Worm (Caenorhabditis elegans): ENCODE results near the gene pitp-1.

DNA sequence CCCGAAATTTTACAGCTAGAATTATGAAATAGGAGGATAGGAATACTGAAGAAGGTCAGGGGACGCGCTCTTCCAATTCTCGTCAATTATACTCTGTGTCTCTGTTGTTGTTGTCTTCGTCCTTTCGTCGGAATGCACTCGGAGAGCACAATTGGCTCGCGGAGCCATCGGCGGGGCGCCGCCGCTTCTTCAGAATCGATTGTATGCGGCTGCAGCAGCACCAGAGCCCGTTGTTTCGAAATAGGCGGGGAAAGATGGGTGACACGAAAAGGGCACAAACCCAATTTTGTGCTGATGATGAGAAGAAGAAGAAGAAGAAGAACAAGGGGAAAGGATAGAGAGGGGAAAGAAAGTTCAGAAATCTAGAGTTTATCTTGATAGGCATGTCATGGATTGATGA is 12.5 kb upstream of the pitp-1 start:
- TF ChIP-seq ama-1 (optimal IDR thresholded peaks at IDR 0.05) (no peak), aly-1 (tag; optimal IDR thresholded peaks at IDR 0.05) (no peak), hnd-1 (tag; optimal IDR thresholded peaks at IDR 0.05) (no peak), hmg-4 (GFP tag; optimal IDR thresholded peaks at IDR 0.05) (no peak), scrt-1 (GFP tag; IDR thresholded peaks at IDR 0.05) (no peak), B0310.2 (tag; optimal IDR thresholded peaks at IDR 0.05) (no peak), hmbx-1 (tag; optimal IDR thresholded peaks at IDR 0.05) (no peak), sea-1 (GFP tag; conservative IDR thresholded peaks at IDR 0.05) (no peak), pes-1 (GFP tag; IDR thresholded peaks at IDR 0.05) (no peak), tra-4 (tag; optimal IDR thresholded peaks at IDR 0.05) (no peak), tbx-11 (GFP tag; IDR thresholded peaks at IDR 0.05) (no peak)

Data from whole organism, early embryonic.